Fruit fly (Drosophila melanogaster): ENCODE results near the gene CG12985.

dm6 chrX:17836420-17836932 is 47.0 kb upstream of the CG12985 start:
- TF ChIP-seq ttk (optimal IDR thresholded peaks at IDR 0.05) (no peak), h (optimal IDR thresholded peaks at IDR 0.05) (no peak), Myc (optimal IDR thresholded peaks at IDR 0.05) (no peak)

Measured in Kc167 (cell line).